Worm (Caenorhabditis elegans): ENCODE results near the gene C05D11.1.
A peak's percentile ranks its signal among the peaks of the same experiment; 100 is the strongest.

C05D11.1 gene

DNA sequence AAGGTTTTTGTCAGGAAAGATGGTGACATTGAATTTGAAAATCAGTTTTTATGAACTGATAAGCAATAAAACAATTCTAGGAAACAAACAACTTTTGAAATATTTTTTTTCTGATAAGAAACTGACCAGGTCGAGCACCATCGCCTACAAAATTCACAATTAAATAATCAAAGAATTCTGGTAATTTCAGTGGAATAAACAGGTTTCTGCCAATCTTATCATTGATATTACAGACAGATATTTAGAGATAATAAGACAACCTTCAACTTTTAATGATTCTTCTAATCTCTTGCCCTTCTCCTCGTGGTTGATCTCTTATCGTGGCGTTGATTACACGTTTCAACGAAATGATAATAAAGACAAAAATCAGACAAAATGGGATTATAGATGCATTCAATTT, 40.0 kb upstream of the C05D11.1 start:
- TF ChIP-seq tbx-2 (tag; optimal IDR thresholded peaks at IDR 0.05) (no peak), ama-1 (optimal IDR thresholded peaks at IDR 0.05) (no peak), blmp-1 (tag; optimal IDR thresholded peaks at IDR 0.05) (no peak), ces-1 (GFP tag; optimal IDR thresholded peaks at IDR 0.05) (no peak), lir-3 (tag; optimal IDR thresholded peaks at IDR 0.05; ENCODE audit: poor library complexity) (no peak), F16B12.6 (tag; optimal IDR thresholded peaks at IDR 0.05) (no peak), nhr-28 (tag; optimal IDR thresholded peaks at IDR 0.05) (no peak), unc-98 (GFP tag; IDR thresholded peaks at IDR 0.05) (no peak), ztf-4 (tag; optimal IDR thresholded peaks at IDR 0.05) (no peak), lin-14 (GFP tag; optimal IDR thresholded peaks at IDR 0.05) (peak; percentile 59), ztf-11 (tag; optimal IDR thresholded peaks at IDR 0.05) (no peak), nhr-11 (tag; optimal IDR thresholded peaks at IDR 0.05) (no peak), grh-1 (GFP tag; IDR thresholded peaks at IDR 0.05) (peak; percentile 50; the same call in 1 of the 2 replicates), vab-15 (tag; optimal IDR thresholded peaks at IDR 0.05) (no peak), unc-30 (tag; optimal IDR thresholded peaks at IDR 0.05) (no peak), C16A3.4 (tag; optimal IDR thresholded peaks at IDR 0.05) (no peak), pag-3 (tag; optimal IDR thresholded peaks at IDR 0.05; ENCODE audit: borderline replicate concordance, insufficient read depth) (no peak), mep-1 (tag; optimal IDR thresholded peaks at IDR 0.05) (no peak), snu-23 (GFP tag; optimal IDR thresholded peaks at IDR 0.05) (peak; percentile 34), fkh-8 (tag; optimal IDR thresholded peaks at IDR 0.05) (no peak), ceh-82 (tag; optimal IDR thresholded peaks at IDR 0.05) (no peak), sup-37 (GFP tag; optimal IDR thresholded peaks at IDR 0.05) (no peak), isw-1 (GFP tag; IDR thresholded peaks at IDR 0.05) (no peak), nhr-85 (tag) (peak; percentile 37), ceh-8 (GFP tag; optimal IDR thresholded peaks at IDR 0.05) (no peak), mab-9 (GFP tag; IDR thresholded peaks at IDR 0.05) (no peak), fkh-10 (GFP tag; optimal IDR thresholded peaks at IDR 0.05) (no peak), nhr-20 (tag; optimal IDR thresholded peaks at IDR 0.05) (peak; percentile 61), ceh-88 (GFP tag; IDR thresholded peaks at IDR 0.05) (no peak), snpc-4 (tag; optimal IDR thresholded peaks at IDR 0.05) (no peak), aly-2 (tag; optimal IDR thresholded peaks at IDR 0.05) (no peak), nhr-47 (tag; optimal IDR thresholded peaks at IDR 0.05) (no peak), lin-39 (tag; optimal IDR thresholded peaks at IDR 0.05) (no peak), efl-3 (GFP tag; optimal IDR thresholded peaks at IDR 0.05) (no peak), tlp-1 (tag; optimal IDR thresholded peaks at IDR 0.05) (peak; percentile 2), elt-2 (tag; optimal IDR thresholded peaks at IDR 0.05) (peak; percentile 96), xbp-1 (tag; optimal IDR thresholded peaks at IDR 0.05) (no peak), unc-86 (tag; optimal IDR thresholded peaks at IDR 0.05) (no peak), zip-4 (GFP tag; optimal IDR thresholded peaks at IDR 0.05) (no peak), nhr-71 (tag; optimal IDR thresholded peaks at IDR 0.05) (peak; percentile 47), nhr-90 (tag; optimal IDR thresholded peaks at IDR 0.05; ENCODE audit: poor library complexity) (peak; percentile 40), sox-4 (tag; optimal IDR thresholded peaks at IDR 0.05) (no peak), efl-1 (optimal IDR thresholded peaks at IDR 0.05) (no peak), efl-1 (GFP tag; optimal IDR thresholded peaks at IDR 0.05 in 1 of 2) (peak in 1 of 2 experiments; percentile 74), nhr-19 (GFP tag; conservative IDR thresholded peaks at IDR 0.05) (peak; percentile 27), hlh-17 (GFP tag; optimal IDR thresholded peaks at IDR 0.05; ENCODE audit: borderline replicate concordance) (no peak), egl-27 (tag; optimal IDR thresholded peaks at IDR 0.05) (no peak), swsn-7 (tag; optimal IDR thresholded peaks at IDR 0.05) (no peak), nhr-12 (tag; optimal IDR thresholded peaks at IDR 0.05) (no peak), sptf-1 (tag; optimal IDR thresholded peaks at IDR 0.05) (no peak), lin-15B (tag; optimal IDR thresholded peaks at IDR 0.05) (no peak), irx-1 (tag; optimal IDR thresholded peaks at IDR 0.05) (no peak), lin-35 (GFP tag; optimal IDR thresholded peaks at IDR 0.05) (no peak), dpl-1 (GFP tag; optimal IDR thresholded peaks at IDR 0.05) (no peak)

All from whole organism, L1 larva.